Worm (Caenorhabditis elegans) whole organism, midembryonic: ENCODE results near the gene phf-31.

Experiments used
- T22C8.4 ChIP-seq: fragments of 200-800 bp; sonication (Bioruptor generic); IDR thresholded peaks from 2 replicates; pipeline ENCODE4 v1.3.6; 2022; ENCODE audit warnings: missing genetic modification characterization, missing compliant biosample characterization
- cog-1 ChIP-seq: sonication (generic microtip); optimal IDR thresholded peaks from 2 replicates; lab custom pipeline; 2016; ENCODE audit warnings: missing genetic modification characterization, missing compliant biosample characterization
- flt-1 ChIP-seq: fragments of 200-800 bp; sonication (Bioruptor generic); IDR thresholded peaks from 2 replicates; pipeline ENCODE4 v1.3.6; 2022; ENCODE audit warnings: missing genetic modification characterization, missing compliant biosample characterization
- klf-2 ChIP-seq: fragments of 200-800 bp; sonication (Bioruptor generic); conservative IDR thresholded peaks from 2 replicates; pipeline ENCODE4 v1.3.6; 2022; ENCODE audit warnings: missing genetic modification reagents, missing genetic modification characterization, missing compliant biosample characterization
- med-1 ChIP-seq: sonication (generic microtip); optimal IDR thresholded peaks from 2 replicates; lab custom pipeline; 2017; ENCODE audit warnings: missing genetic modification characterization, mild to moderate bottlenecking, missing compliant biosample characterization, antibody characterized with exemption, missing genetic modification reagents; ENCODE audit not compliant: insufficient read depth
- ref-1 ChIP-seq: fragments of 200-800 bp; sonication (Bioruptor generic); conservative IDR thresholded peaks from 2 replicates; pipeline ENCODE4 v1.3.6; 2022; ENCODE audit warnings: missing genetic modification reagents, missing genetic modification characterization, missing compliant biosample characterization
- tab-1 ChIP-seq: fragments of 200-800 bp; sonication (Bioruptor generic); IDR thresholded peaks from 2 replicates; pipeline ENCODE4 v1.3.6; 2022; ENCODE audit warnings: missing genetic modification characterization, missing compliant biosample characterization
- ztf-23 ChIP-seq: fragments of 200-800 bp; sonication (Bioruptor generic); IDR thresholded peaks from 2 replicates; pipeline ENCODE4 v1.3.6; 2022; ENCODE audit warnings: missing genetic modification reagents, missing genetic modification characterization, missing compliant biosample characterization

DNA sequence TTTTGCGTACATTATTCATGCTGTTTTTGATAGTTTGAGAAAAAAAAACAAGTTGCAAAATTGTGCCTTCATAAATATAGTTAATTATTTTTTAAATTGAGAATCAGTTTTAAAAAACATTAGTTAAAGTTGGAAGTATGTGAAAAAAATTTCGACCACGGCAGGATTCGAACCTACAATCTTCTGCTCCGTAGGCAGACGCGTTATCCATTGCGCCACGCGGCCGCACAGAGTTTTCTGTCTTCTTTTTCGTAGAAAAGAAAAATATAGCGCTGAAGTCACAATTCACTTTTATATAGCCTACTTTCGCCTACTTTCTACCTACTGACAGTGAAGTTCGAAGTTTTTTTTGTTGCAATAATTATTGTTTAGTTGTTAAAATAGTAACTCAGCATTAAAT, 50.0 kb downstream of the phf-31 start:
- TF ChIP-seq flt-1 (GFP tag; lab: Robert Waterston, UW) (no peak), cog-1 (tag; lab: Kevin White, UChicago) (no peak), ztf-23 (no peak), ref-1 (GFP tag; lab: Robert Waterston, UW) (no peak), klf-2 (GFP tag; lab: Robert Waterston, UW) (no peak), T22C8.4 (GFP tag; lab: Robert Waterston, UW) (no peak), med-1 (no peak), tab-1 (GFP tag; lab: Robert Waterston, UW) (no peak)
